Worm (Caenorhabditis elegans) whole organism, early embryonic: ENCODE measurements around the gene irld-55.

Source experiments
- B0310.2 ChIP-seq: sonication (generic microtip); optimal IDR thresholded peaks from 2 replicates; lab custom pipeline; 2016; ENCODE audit warnings: mild to moderate bottlenecking, missing genetic modification characterization, missing compliant biosample characterization
- ama-1 ChIP-seq: fragments of 150-350 bp; optimal IDR thresholded peaks from 2 replicates; lab custom pipeline; 2014
- ets-7 ChIP-seq: sonication (generic microtip); optimal IDR thresholded peaks from 2 replicates; lab custom pipeline; 2016; ENCODE audit warnings: missing genotype, missing genetic modification characterization, missing compliant biosample characterization
- flt-1 ChIP-seq: fragments of 200-800 bp; sonication (Bioruptor generic); IDR thresholded peaks from 2 replicates; pipeline ENCODE4 v1.3.6; 2022; ENCODE audit warnings: missing genetic modification characterization, missing compliant biosample characterization
- hmbx-1 ChIP-seq: sonication (generic microtip); optimal IDR thresholded peaks from 2 replicates; lab custom pipeline; 2016; ENCODE audit warnings: mild to moderate bottlenecking, missing genetic modification characterization, missing compliant biosample characterization
- hmg-4 ChIP-seq: fragments of 200-800 bp; sonication (Bioruptor generic); optimal IDR thresholded peaks from 2 replicates; lab custom pipeline; 2018; ENCODE audit warnings: mild to moderate bottlenecking, missing genetic modification characterization, missing compliant biosample characterization
- pes-1 ChIP-seq: fragments of 200-800 bp; sonication (Bioruptor generic); IDR thresholded peaks from 2 replicates; pipeline ENCODE4 v1.3.6; 2022; ENCODE audit warnings: missing genetic modification reagents, missing genetic modification characterization, missing compliant biosample characterization
- sea-1 ChIP-seq: fragments of 200-800 bp; sonication (Bioruptor generic); conservative IDR thresholded peaks from 2 replicates; pipeline ENCODE4 v1.3.6; 2022; ENCODE audit warnings: missing genetic modification characterization, missing compliant biosample characterization
- tbx-11 ChIP-seq: fragments of 200-800 bp; sonication (Bioruptor generic); IDR thresholded peaks from 2 replicates; pipeline ENCODE4 v1.3.6; 2022; ENCODE audit warnings: missing genetic modification characterization, missing compliant biosample characterization
- tra-4 ChIP-seq: sonication (generic microtip); optimal IDR thresholded peaks from 2 replicates; lab custom pipeline; 2017; ENCODE audit warnings: missing genetic modification characterization, missing compliant biosample characterization

Gene irld-55

DNA sequence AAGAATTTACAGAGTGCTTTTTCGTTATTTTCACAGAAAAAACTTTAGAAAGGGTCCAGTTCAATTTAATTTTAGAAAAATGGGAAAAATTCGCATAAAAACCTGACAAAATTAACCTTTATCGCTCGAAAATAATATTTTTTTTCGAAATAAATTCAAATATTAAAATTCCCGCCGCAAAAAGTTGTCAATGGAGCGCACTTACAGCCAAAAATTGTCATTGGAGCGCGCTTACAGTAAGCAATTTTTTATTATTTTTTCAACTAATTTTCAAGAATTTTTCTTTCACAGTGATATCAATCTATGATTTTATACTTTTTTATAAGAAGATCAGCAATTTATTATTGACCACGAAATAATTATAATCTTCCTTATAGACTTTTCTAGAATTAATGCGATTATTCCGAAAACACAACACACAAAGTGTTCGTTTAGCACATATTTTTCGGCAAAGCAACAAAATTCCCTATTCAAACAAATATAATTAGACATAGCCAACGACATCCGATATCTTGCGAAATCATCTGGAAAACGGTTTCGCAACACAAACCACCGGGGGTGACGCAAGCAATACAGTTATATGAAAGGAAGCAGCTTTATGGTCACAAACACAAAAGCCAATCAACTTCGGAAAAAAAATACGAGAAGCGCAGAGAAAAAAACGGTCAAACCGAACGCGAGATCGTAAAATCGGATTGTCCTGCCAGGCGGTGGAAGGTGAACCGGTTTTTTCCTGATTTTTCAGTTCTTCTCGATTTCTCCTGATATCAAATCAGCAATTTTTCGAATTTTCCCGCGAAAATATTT is 50.4 kb downstream of the irld-55 start:
- TF ChIP-seq tra-4: no peak

- TF ChIP-seq ama-1: no peak
- no peak for TF ChIP-seq flt-1 (GFP tag; lab: Robert Waterston, UW)
- TF ChIP-seq ets-7 (tag; lab: Kevin White, UChicago): no peak
- no peak for TF ChIP-seq hmbx-1 (tag; lab: Kevin White, UChicago)
- TF ChIP-seq hmg-4 (GFP tag; lab: Kevin White, UChicago): no peak
- TF ChIP-seq pes-1: no peak
- TF ChIP-seq B0310.2: no peak
Measured at ce11 chrIV:14070992-14071289, 50.9 kb downstream of the irld-55 start.

ce11 chrIV:14071466-14071865 is 51.5 kb downstream of the irld-55 start, which contains the start of gene ccar-1:
Gene ccar-1, plus strand, starts transcription at chrIV:14071548.
- TF ChIP-seq sea-1 (GFP tag; lab: Robert Waterston, UW): 0 out of 2 replicates have a peak, but pooled peaks have one; percentile 63
- TF ChIP-seq hmbx-1 (tag; lab: Kevin White, UChicago): no peak
- peak; percentile 32 for TF ChIP-seq hmg-4 (GFP tag; lab: Kevin White, UChicago)

DNA sequence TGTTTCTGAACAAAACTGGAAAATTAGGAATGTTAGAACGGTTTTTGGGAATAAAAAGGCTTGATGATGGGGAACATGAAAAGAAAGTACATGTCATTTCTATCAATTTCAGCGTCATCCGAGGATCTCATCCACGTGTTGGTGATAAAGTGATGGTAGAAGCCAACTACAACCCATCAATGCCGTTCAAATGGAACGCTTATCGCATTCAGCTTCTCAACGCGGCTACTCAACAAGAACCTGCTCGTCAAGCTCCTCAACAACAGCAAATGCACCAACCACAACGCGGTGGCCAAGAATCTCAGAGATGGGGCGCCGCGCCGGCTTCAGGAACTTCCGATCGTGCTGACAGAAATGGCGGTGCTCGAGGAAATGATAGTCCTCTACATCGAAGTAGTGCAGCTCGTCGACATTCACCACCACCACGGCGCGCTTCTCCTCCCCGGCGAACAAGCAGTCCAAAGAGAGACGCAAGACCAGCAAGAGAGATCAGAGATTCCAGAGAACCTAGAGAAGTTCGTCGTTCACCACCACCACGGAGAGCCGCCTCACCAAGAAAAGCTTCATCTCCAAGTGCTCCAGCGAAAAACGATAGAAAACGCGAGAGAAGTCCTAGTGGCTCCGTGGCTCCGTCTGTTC is 52.1 kb downstream of the irld-55 start:
- no peak for TF ChIP-seq tra-4
- TF ChIP-seq tbx-11 (GFP tag; lab: Robert Waterston, UW): 0 out of 2 replicates have a peak, but pooled peaks have one; percentile 57
